Fruit fly (Drosophila melanogaster) S2 (cell line): ENCODE results near the gene Sfp23F.

Experiments
- CG8478 ChIP-seq: fragments of >200 bp; optimal IDR thresholded peaks from 2 replicates; lab custom pipeline; 2018
- CTCF ChIP-seq, 2 experiments: fragments of >200 bp; optimal IDR thresholded peaks; 2 replicates each; lab custom pipeline; 2018

DNA sequence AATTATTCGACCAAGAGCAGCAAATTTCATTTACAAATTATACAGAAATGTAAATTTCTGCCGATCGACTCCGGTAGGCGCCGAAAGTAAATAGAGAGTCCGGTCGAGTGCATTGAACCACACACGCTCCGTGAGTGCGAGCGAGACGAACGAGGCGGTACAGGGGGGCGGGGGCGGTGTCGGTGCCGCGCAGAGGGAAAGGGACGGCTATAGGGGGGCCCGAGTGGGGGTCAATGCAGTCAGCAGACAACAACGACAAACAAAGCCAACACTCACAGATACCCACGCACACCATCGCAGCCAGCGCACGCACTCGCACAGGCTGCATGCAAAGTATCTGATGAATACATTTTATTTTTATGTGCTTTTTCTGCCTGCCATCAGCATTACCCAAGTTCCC is 48.1 kb downstream of the Sfp23F start:
- TF ChIP-seq CG8478 (lab: Kevin White, UChicago) (no peak), CTCF (optimal IDR thresholded peaks at IDR 0.05; lab: Kevin White, UChicago) (no peak)
